Fruit fly (Drosophila melanogaster) Kc167 (cell line): ENCODE results near the gene CG31075.

Source experiments
- h ChIP-seq: fragments of >200 bp; optimal IDR thresholded peaks from 3 replicates; lab custom pipeline; 2018; ENCODE audit warnings: missing external identifiers
- insv ChIP-seq: fragments of >200 bp; optimal IDR thresholded peaks from 3 replicates; lab custom pipeline; 2018; ENCODE audit warnings: missing external identifiers
- psq ChIP-seq: fragments of >200 bp; optimal IDR thresholded peaks from 2 replicates; lab custom pipeline; 2017; ENCODE audit warnings: missing external identifiers

DNA sequence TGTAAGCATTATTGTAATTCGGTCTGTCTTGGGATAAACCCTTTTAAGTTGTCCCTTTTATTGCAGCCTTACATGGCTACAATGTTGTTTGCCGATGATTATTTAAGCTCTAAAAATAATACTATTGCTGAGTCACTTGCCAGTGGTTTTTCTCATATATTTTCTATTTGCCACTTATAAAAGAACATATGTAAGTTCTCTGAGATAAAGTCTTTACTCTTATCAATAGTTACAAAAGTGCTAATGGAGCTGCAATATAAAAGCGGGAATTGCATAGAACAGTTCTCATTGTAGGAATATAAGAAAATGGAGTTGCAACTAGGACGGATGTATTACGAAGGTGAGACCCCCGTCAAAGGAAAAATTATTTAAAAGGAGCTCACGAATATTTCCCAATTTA is 11.1 kb upstream of the CG31075 start, which contains the start of gene CG31077:
- TF ChIP-seq psq (lab: Kevin White, UChicago), result no peak
- TF ChIP-seq insv (lab: Kevin White, UChicago), result no peak
- TF ChIP-seq h (lab: Kevin White, UChicago), result no peak
